Worm (Caenorhabditis elegans): Measurements from ENCODE around the gene K10D6.4.

DNA sequence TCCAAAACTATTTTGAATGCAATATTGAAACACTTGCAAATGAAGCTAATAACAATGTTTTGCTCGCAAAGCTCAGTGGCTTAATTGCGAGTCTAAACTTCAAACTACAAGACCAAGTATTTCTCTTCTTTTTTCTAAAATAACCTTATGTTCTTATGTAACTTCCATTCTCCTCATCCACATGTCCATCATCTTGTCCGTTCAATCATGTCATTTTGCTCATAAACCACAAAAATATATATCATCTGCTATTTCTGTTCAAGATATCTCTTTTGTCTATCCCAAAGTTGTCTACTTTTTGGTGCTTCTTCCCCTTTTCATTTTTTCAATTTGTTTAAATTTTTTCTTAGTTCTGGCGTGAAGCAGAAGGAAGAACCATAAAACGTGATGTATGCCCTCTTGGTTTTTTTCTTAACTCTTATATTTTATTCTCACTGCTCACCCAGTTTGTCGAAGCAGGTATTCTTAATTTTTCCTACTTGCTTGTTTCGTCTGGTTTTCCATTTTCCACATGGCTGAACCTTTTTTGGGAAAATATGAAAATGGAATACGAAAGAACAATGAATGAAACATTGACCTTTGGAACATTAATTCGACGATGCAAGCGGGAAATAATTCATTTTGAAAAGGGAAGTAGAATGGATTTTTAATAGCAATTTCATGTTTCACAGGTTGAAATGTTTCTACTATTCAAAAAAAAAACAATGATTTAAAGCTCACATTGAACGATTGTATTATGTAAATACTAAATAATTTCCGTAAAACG is 31.0 kb upstream of the K10D6.4 start:
- TF ChIP-seq rnt-1 (tag; optimal IDR thresholded peaks at IDR 0.05) = no peak
- TF ChIP-seq tbx-2 (tag; optimal IDR thresholded peaks at IDR 0.05) = no peak
- no peak for TF ChIP-seq ceh-9 (tag; optimal IDR thresholded peaks at IDR 0.05)
- TF ChIP-seq ets-4 (tag; optimal IDR thresholded peaks at IDR 0.05) = no peak
- no peak for TF ChIP-seq hlh-6 (tag; optimal IDR thresholded peaks at IDR 0.05)
- no peak for TF ChIP-seq ama-1 (optimal IDR thresholded peaks at IDR 0.05)
- no peak for TF ChIP-seq ceh-22 (tag; optimal IDR thresholded peaks at IDR 0.05)
- TF ChIP-seq nfya-1 (tag; optimal IDR thresholded peaks at IDR 0.05) = no peak
- TF ChIP-seq ceh-30 (tag; optimal IDR thresholded peaks at IDR 0.05) = no peak
- no peak for TF ChIP-seq C08G9.2 (tag; optimal IDR thresholded peaks at IDR 0.05)

Measured in whole organism, late embryonic.